Worm (Caenorhabditis elegans) whole organism, early embryonic: ENCODE measurements around the gene C05C10.8.

Experiments used
- B0310.2 ChIP-seq: sonication (generic microtip); optimal IDR thresholded peaks from 2 replicates; lab custom pipeline; 2016; ENCODE audit warnings: mild to moderate bottlenecking, missing genetic modification characterization, missing compliant biosample characterization
- aly-1 ChIP-seq: sonication (generic microtip); optimal IDR thresholded peaks from 2 replicates; lab custom pipeline; 2016; ENCODE audit warnings: missing genetic modification characterization, missing compliant biosample characterization
- ama-1 ChIP-seq: fragments of 150-350 bp; optimal IDR thresholded peaks from 2 replicates; lab custom pipeline; 2014
- ceh-13 ChIP-seq: fragments of 200-800 bp; sonication (Bioruptor generic); optimal IDR thresholded peaks from 2 replicates; lab custom pipeline; 2018; ENCODE audit warnings: mild to moderate bottlenecking, missing genetic modification characterization, missing compliant biosample characterization
- ceh-36 ChIP-seq: sonication (generic microtip); optimal IDR thresholded peaks from 2 replicates; lab custom pipeline; 2016; ENCODE audit warnings: missing genetic modification characterization, inconsistent platforms, missing compliant biosample characterization
- ets-7 ChIP-seq: sonication (generic microtip); optimal IDR thresholded peaks from 2 replicates; lab custom pipeline; 2016; ENCODE audit warnings: missing genotype, missing genetic modification characterization, missing compliant biosample characterization
- flt-1 ChIP-seq: fragments of 200-800 bp; sonication (Bioruptor generic); IDR thresholded peaks from 2 replicates; pipeline ENCODE4 v1.3.6; 2022; ENCODE audit warnings: missing genetic modification characterization, missing compliant biosample characterization
- hmbx-1 ChIP-seq: sonication (generic microtip); optimal IDR thresholded peaks from 2 replicates; lab custom pipeline; 2016; ENCODE audit warnings: mild to moderate bottlenecking, missing genetic modification characterization, missing compliant biosample characterization
- hmg-4 ChIP-seq: fragments of 200-800 bp; sonication (Bioruptor generic); optimal IDR thresholded peaks from 2 replicates; lab custom pipeline; 2018; ENCODE audit warnings: mild to moderate bottlenecking, missing genetic modification characterization, missing compliant biosample characterization
- hnd-1 ChIP-seq: sonication (generic microtip); optimal IDR thresholded peaks from 2 replicates; lab custom pipeline; 2016; ENCODE audit warnings: missing genetic modification characterization, missing compliant biosample characterization
- scrt-1 ChIP-seq: fragments of 200-800 bp; sonication (Bioruptor generic); IDR thresholded peaks from 2 replicates; pipeline ENCODE4 v1.3.6; 2022; ENCODE audit warnings: missing genetic modification characterization, missing compliant biosample characterization
- sea-1 ChIP-seq: fragments of 200-800 bp; sonication (Bioruptor generic); conservative IDR thresholded peaks from 2 replicates; pipeline ENCODE4 v1.3.6; 2022; ENCODE audit warnings: missing genetic modification characterization, missing compliant biosample characterization
- tbx-11 ChIP-seq: fragments of 200-800 bp; sonication (Bioruptor generic); IDR thresholded peaks from 2 replicates; pipeline ENCODE4 v1.3.6; 2022; ENCODE audit warnings: missing genetic modification characterization, missing compliant biosample characterization
- tra-4 ChIP-seq: sonication (generic microtip); optimal IDR thresholded peaks from 2 replicates; lab custom pipeline; 2017; ENCODE audit warnings: missing genetic modification characterization, missing compliant biosample characterization

DNA sequence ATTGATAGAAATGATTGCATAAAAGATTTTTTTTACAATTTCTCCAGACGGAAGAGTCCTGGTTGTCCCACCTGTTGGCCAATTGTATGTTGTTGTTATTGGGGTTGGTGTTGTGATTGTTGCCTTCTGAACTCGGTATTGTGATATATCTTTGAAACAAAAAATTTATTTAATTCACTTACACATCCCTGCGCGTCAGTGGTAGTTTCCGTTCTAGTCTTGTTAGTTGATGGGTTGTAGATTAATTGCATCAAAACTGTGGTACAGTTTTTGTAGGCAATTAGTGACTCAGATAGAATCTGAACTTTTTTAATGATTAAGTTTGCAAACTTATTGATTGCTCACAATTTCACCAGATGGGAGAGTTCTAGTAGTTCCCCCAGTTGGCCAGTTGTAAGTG lies 13.3 kb downstream of the C05C10.8 start:
- TF ChIP-seq ets-7 (tag; lab: Kevin White, UChicago) = no peak
- TF ChIP-seq ama-1 (lab: Kevin White, UChicago) = no peak
- TF ChIP-seq tra-4 (tag; lab: Kevin White, UChicago) = no peak
- no peak for TF ChIP-seq hnd-1 (tag; lab: Kevin White, UChicago)
- TF ChIP-seq scrt-1 (GFP tag; lab: Robert Waterston, UW) = no peak
- TF ChIP-seq hmbx-1 (tag; lab: Kevin White, UChicago) = no peak
- no peak for TF ChIP-seq tbx-11
- TF ChIP-seq flt-1 (GFP tag; lab: Robert Waterston, UW) = no peak
- TF ChIP-seq hmg-4 (GFP tag; lab: Kevin White, UChicago) = no peak
- no peak for TF ChIP-seq aly-1
- no peak for TF ChIP-seq sea-1 (GFP tag; lab: Robert Waterston, UW)
- TF ChIP-seq ceh-13 = no peak
- TF ChIP-seq B0310.2 (tag; lab: Kevin White, UChicago) = no peak
- no peak for TF ChIP-seq ceh-36
